Fruit fly (Drosophila melanogaster) whole organism, prepupa: Measurements from ENCODE around the gene CG14143.

Source experiments
- Blimp-1 ChIP-seq: fragments of 200-800 bp; sonication (Bioruptor generic); optimal IDR thresholded peaks from 3 replicates; lab custom pipeline; 2017; ENCODE audit warnings: missing biosample characterization, missing genetic modification characterization, mild to moderate bottlenecking, moderate library complexity, missing genetic modification reagents
- CG11294 ChIP-seq: fragments of 200-800 bp; sonication (Bioruptor generic); IDR thresholded peaks from 2 replicates; pipeline ENCODE4 v1.3.6; 2022; ENCODE audit warnings: missing biosample characterization, missing genetic modification characterization
- CG16779 ChIP-seq: fragments of 200-800 bp; sonication (Bioruptor generic); optimal IDR thresholded peaks from 3 replicates; lab custom pipeline; 2017; ENCODE audit warnings: missing biosample characterization, mild to moderate bottlenecking, missing genetic modification characterization
- CG6854 ChIP-seq: fragments of 200-800 bp; sonication (Bioruptor generic); optimal IDR thresholded peaks from 2 replicates; lab custom pipeline; 2017; ENCODE audit warnings: missing biosample characterization, mild to moderate bottlenecking, missing genetic modification characterization
- CG8119 ChIP-seq: fragments of 200-800 bp; sonication (Bioruptor generic); IDR thresholded peaks from 3 replicates; pipeline ENCODE4 v1.3.6; 2022; ENCODE audit warnings: missing biosample characterization, missing genetic modification characterization
- Sox102F ChIP-seq: fragments of 200-800 bp; sonication (Bioruptor generic); optimal IDR thresholded peaks from 2 replicates; lab custom pipeline; 2016; ENCODE audit warnings: missing biosample characterization, mild to moderate bottlenecking, missing genetic modification characterization
- Sox14 ChIP-seq: fragments of 200-800 bp; sonication (Bioruptor generic); optimal IDR thresholded peaks from 3 replicates; lab custom pipeline; 2016; ENCODE audit warnings: missing biosample characterization, missing genetic modification characterization
- acj6 ChIP-seq: fragments of 200-800 bp; sonication (Bioruptor generic); optimal IDR thresholded peaks from 3 replicates; lab custom pipeline; 2016; ENCODE audit warnings: missing biosample characterization, missing genetic modification characterization
- dac ChIP-seq: fragments of 200-800 bp; sonication (Bioruptor generic); optimal IDR thresholded peaks from 2 replicates; lab custom pipeline; 2017; ENCODE audit warnings: missing biosample characterization, mild to moderate bottlenecking, missing genetic modification characterization
- net ChIP-seq: fragments of 200-800 bp; sonication (Bioruptor generic); optimal IDR thresholded peaks from 3 replicates; lab custom pipeline; 2016; ENCODE audit warnings: missing biosample characterization, missing genetic modification characterization
- spab ChIP-seq: fragments of 200-800 bp; sonication (Bioruptor generic); optimal IDR thresholded peaks from 2 replicates; lab custom pipeline; 2017; ENCODE audit warnings: missing biosample characterization, mild to moderate bottlenecking, missing genetic modification characterization, missing genetic modification reagents
- ss ChIP-seq, 2 experiments: fragments of 200-800 bp; sonication (Bioruptor generic); optimal IDR thresholded peaks; 2 replicates in 1 of 2; 3 replicates in 1 of 2; lab custom pipeline; 2017 to 2018; ENCODE audit warnings: mild to moderate bottlenecking in 2 of 2, missing biosample characterization in 2 of 2, missing genetic modification characterization in 2 of 2, moderate library complexity in 1 of 2
- topi ChIP-seq: fragments of 200-800 bp; sonication (Bioruptor generic); optimal IDR thresholded peaks from 3 replicates; lab custom pipeline; 2016; ENCODE audit warnings: missing biosample characterization, missing genetic modification characterization

DNA sequence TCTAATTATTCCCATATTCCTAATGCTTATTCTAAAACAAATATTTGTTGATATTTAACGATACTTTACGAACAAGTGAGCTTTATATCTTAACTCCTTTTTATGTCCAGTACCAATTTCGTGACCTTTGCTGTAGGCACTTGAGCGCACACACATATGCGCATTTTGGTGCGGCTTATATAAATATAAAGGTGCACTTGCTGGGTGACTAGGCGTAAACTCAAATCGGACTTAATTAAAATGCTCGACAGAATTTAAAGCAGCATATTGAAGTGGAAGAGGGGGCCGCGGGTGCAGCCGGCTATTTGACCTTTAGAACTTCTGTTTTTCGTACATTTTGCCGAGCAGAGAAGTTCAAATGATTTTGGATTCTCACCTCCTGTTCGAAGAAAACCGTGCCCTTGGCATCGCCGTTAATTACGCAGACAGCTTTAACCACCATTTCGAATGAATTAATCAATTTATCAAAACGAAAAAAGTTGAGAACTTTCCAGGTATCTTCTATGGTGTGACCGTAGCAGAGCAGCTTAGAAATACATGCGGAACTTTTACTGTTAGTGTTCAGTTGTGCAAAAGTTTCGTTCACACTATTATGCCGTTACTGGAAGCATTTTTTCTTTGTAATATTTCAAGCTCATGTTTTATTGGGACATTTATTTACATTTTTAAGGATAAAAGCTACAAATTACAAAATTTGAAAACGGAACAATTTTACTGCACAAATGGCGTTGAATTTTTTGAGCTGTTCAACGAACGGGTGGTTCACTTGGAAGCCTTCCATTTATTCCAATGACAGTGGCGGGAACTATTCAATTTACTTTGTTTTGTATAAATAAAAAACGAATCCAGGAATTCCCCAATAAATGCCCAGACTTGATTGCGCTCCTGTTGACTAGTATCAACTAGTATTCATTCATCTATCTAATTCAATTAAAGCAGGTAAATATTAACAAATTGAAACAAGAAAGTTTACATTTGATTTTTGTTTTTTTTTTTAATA is 21.3 kb upstream of the CG14143 start, which contains the start of gene Sod1:
- TF ChIP-seq net (GFP tag; lab: Kevin White, UChicago) (no peak), CG6854 (GFP tag; lab: Kevin White, UChicago) (peak; percentile 91), spab (GFP tag; lab: Kevin White, UChicago) (peak; percentile 66), ss (GFP tag; optimal IDR thresholded peaks at IDR 0.05; lab: Kevin White, UChicago) (peak; percentile 92 to 93), dac (GFP tag; lab: Kevin White, UChicago) (no peak), acj6 (no peak), CG11294 (GFP tag; lab: Robert Waterston, UW) (no peak), topi (GFP tag; lab: Kevin White, UChicago) (no peak), CG8119 (no peak; the same call in 2 of the 3 replicates), Blimp-1 (GFP tag; lab: Kevin White, UChicago) (peak; percentile 40), CG16779 (tag; lab: Kevin White, UChicago) (peak; percentile 60), Sox14 (GFP tag; lab: Kevin White, UChicago) (peak; percentile 58), Sox102F (GFP tag; lab: Kevin White, UChicago) (no peak)
